Worm (Caenorhabditis elegans) whole organism, L4 larva: Measurements from ENCODE around the gene him-10.
A peak's percentile ranks its signal among the peaks of the same experiment; 100 is the strongest.

ENCODE experiments used
- F10B5.3 ChIP-seq: sonication (generic microtip); optimal IDR thresholded peaks from 2 replicates; lab custom pipeline; 2016; ENCODE audit warnings: mild to moderate bottlenecking, missing genetic modification characterization, missing compliant biosample characterization
- F26F4.8 ChIP-seq: fragments of 200-800 bp; sonication (Bioruptor generic); conservative IDR thresholded peaks from 2 replicates; pipeline ENCODE4 v1.3.6; 2022; ENCODE audit warnings: missing genetic modification characterization, missing compliant biosample characterization
- F44E2.7 ChIP-seq: fragments of 200-800 bp; sonication (Bioruptor generic); IDR thresholded peaks from 2 replicates; pipeline ENCODE4 v2.1.2; 2022; ENCODE audit warnings: missing genetic modification characterization, missing compliant biosample characterization
- R02D3.7 ChIP-seq: fragments of 150-350 bp; sonication (generic microtip); optimal IDR thresholded peaks from 3 replicates; lab custom pipeline; 2014; ENCODE audit warnings: missing biosample characterization, missing genetic modification characterization
- T26A8.4 ChIP-seq: fragments of 200-800 bp; sonication (Bioruptor generic); IDR thresholded peaks from 2 replicates; pipeline ENCODE4 v1.3.6; 2022; ENCODE audit warnings: missing genetic modification characterization, missing compliant biosample characterization
- Y5F2A.4 ChIP-seq: fragments of 200-800 bp; sonication (Bioruptor generic); optimal IDR thresholded peaks from 2 replicates; lab custom pipeline; 2018; ENCODE audit warnings: mild to moderate bottlenecking, missing genetic modification characterization, missing compliant biosample characterization
- ZK337.2 ChIP-seq: fragments of 200-800 bp; sonication (Bioruptor generic); IDR thresholded peaks from 2 replicates; pipeline ENCODE4 v1.3.6; 2022; ENCODE audit warnings: missing genetic modification reagents, missing genetic modification characterization, missing compliant biosample characterization
- ama-1 ChIP-seq: fragments of 150-350 bp; optimal IDR thresholded peaks from 2 replicates; lab custom pipeline; 2014; ENCODE audit warnings: inconsistent platforms, mixed read lengths
- ceh-28 ChIP-seq: fragments of 150-350 bp; optimal IDR thresholded peaks from 2 replicates; lab custom pipeline; 2014; ENCODE audit warnings: missing biosample characterization, missing genetic modification reagents, missing genetic modification characterization
- ceh-32 ChIP-seq: sonication (generic microtip); optimal IDR thresholded peaks from 2 replicates; lab custom pipeline; 2016; ENCODE audit warnings: mild to moderate bottlenecking, missing genetic modification characterization, missing compliant biosample characterization; ENCODE audit not compliant: poor library complexity
- ceh-62 ChIP-seq: sonication (generic microtip); optimal IDR thresholded peaks from 2 replicates; lab custom pipeline; 2017; ENCODE audit warnings: missing biosample characterization, missing genetic modification characterization
- cey-2 ChIP-seq: sonication (generic microtip); optimal IDR thresholded peaks from 3 replicates; lab custom pipeline; 2017; ENCODE audit warnings: missing genetic modification characterization, mild to moderate bottlenecking, missing compliant biosample characterization, antibody characterized with exemption, borderline replicate concordance; ENCODE audit not compliant: insufficient read depth
- daf-12 ChIP-seq: fragments of 150-350 bp; optimal IDR thresholded peaks from 2 replicates; lab custom pipeline; 2014; ENCODE audit warnings: missing biosample characterization, missing genetic modification reagents, missing genetic modification characterization
- daf-16 ChIP-seq, 3 experiments: sonication (generic microtip); optimal IDR thresholded peaks; 2 replicates each; lab custom pipeline; 2016 to 2017; ENCODE audit warnings: missing genetic modification characterization in 3 of 3, missing genetic modification reagents in 3 of 3, mild to moderate bottlenecking in 2 of 3, missing compliant biosample characterization in 2 of 3, missing biosample characterization in 1 of 3, moderate library complexity in 1 of 3
- dmd-6 ChIP-seq: fragments of 200-800 bp; sonication (Bioruptor generic); IDR thresholded peaks from 2 replicates; pipeline ENCODE4 v1.3.6; 2022; ENCODE audit warnings: missing genetic modification reagents, missing genetic modification characterization, missing compliant biosample characterization
- dve-1 ChIP-seq: sonication (generic microtip); optimal IDR thresholded peaks from 2 replicates; lab custom pipeline; 2017; ENCODE audit warnings: antibody characterized with exemption, mild to moderate bottlenecking, missing genetic modification characterization, missing compliant biosample characterization; ENCODE audit not compliant: insufficient read depth
- fkh-10 ChIP-seq: fragments of 150-350 bp; optimal IDR thresholded peaks from 2 replicates; lab custom pipeline; 2014; ENCODE audit warnings: missing biosample characterization, missing genetic modification reagents, missing genetic modification characterization
- gei-8 ChIP-seq: fragments of 200-800 bp; sonication (Bioruptor generic); optimal IDR thresholded peaks from 2 replicates; lab custom pipeline; 2018; ENCODE audit warnings: mild to moderate bottlenecking, missing genetic modification characterization, missing compliant biosample characterization
- hlh-11 ChIP-seq: fragments of 200-800 bp; sonication (Bioruptor generic); optimal IDR thresholded peaks from 2 replicates; lab custom pipeline; 2018; ENCODE audit warnings: mild to moderate bottlenecking, missing genetic modification characterization, missing compliant biosample characterization
- hlh-30 ChIP-seq: sonication (generic microtip); optimal IDR thresholded peaks from 2 replicates; lab custom pipeline; 2017; ENCODE audit warnings: antibody characterized with exemption, mild to moderate bottlenecking, missing genetic modification characterization, missing compliant biosample characterization; ENCODE audit not compliant: insufficient read depth
- hmg-1.1 ChIP-seq: fragments of 200-800 bp; sonication (Bioruptor generic); IDR thresholded peaks from 2 replicates; pipeline ENCODE4 v1.3.6; 2022; ENCODE audit warnings: missing genetic modification reagents, missing genetic modification characterization, missing compliant biosample characterization
- lin-1 ChIP-seq: fragments of 200-800 bp; sonication (Bioruptor generic); IDR thresholded peaks from 2 replicates; pipeline ENCODE4 v1.3.6; 2022; ENCODE audit warnings: missing genetic modification reagents, missing genetic modification characterization, missing compliant biosample characterization
- lin-15B ChIP-seq: fragments of 150-350 bp; sonication (generic microtip); optimal IDR thresholded peaks from 3 replicates; lab custom pipeline; 2014; ENCODE audit warnings: missing biosample characterization, missing genetic modification characterization
- lin-29 ChIP-seq: fragments of 200-800 bp; sonication (Bioruptor generic); IDR thresholded peaks from 2 replicates; pipeline ENCODE4 v1.3.6; 2022; ENCODE audit warnings: missing genetic modification reagents, missing genetic modification characterization, missing compliant biosample characterization
- lsy-2 ChIP-seq, 2 experiments: fragments of 150-350 bp in 1 of 2; sonication (generic microtip) in 1 of 2; optimal IDR thresholded peaks; 2 replicates each; lab custom pipeline; 2014 to 2017; ENCODE audit warnings: missing biosample characterization in 2 of 2, missing genetic modification characterization in 2 of 2
- madf-5 ChIP-seq, 2 experiments: fragments of 200-800 bp; sonication (Bioruptor generic); IDR thresholded peaks; 2 replicates each; pipeline ENCODE4 v1.3.6; 2022; ENCODE audit warnings: missing compliant biosample characterization in 2 of 2, missing genetic modification characterization in 2 of 2
- mdl-1 ChIP-seq, 2 experiments: fragments of 150-350 bp in 1 of 2; sonication (generic microtip) in 1 of 2; optimal IDR thresholded peaks; 2 replicates each; lab custom pipeline; 2014 to 2017; ENCODE audit warnings: missing biosample characterization in 2 of 2, missing genetic modification characterization in 2 of 2
- mdt-29 ChIP-seq: fragments of 200-800 bp; sonication (Bioruptor generic); IDR thresholded peaks from 2 replicates; pipeline ENCODE4 v1.3.6; 2022; ENCODE audit warnings: missing genetic modification reagents, missing genetic modification characterization, missing compliant biosample characterization
- nhr-111 ChIP-seq: fragments of 200-800 bp; sonication (Bioruptor generic); optimal IDR thresholded peaks from 2 replicates; lab custom pipeline; 2018; ENCODE audit warnings: mild to moderate bottlenecking, missing genetic modification characterization, missing compliant biosample characterization
- nhr-237 ChIP-seq: sonication (generic microtip); optimal IDR thresholded peaks from 2 replicates; lab custom pipeline; 2017; ENCODE audit warnings: missing biosample characterization, missing genetic modification characterization
- nhr-28 ChIP-seq: fragments of 150-350 bp; optimal IDR thresholded peaks from 2 replicates; lab custom pipeline; 2014; ENCODE audit warnings: missing biosample characterization, missing genetic modification characterization
- nhr-6 ChIP-seq: fragments of 150-350 bp; optimal IDR thresholded peaks from 2 replicates; lab custom pipeline; 2014; ENCODE audit warnings: missing biosample characterization, missing genetic modification characterization
- pha-4 ChIP-seq, 2 experiments: fragments of 150-350 bp in 1 of 2; fragments of 200-800 bp in 1 of 2; sonication (Bioruptor generic) in 1 of 2; IDR thresholded peaks in 1 of 2; optimal IDR thresholded peaks in 1 of 2; 2 replicates each; pipeline versions ENCODE4 v1.3.6 to Lab custom; 2014 to 2022; ENCODE audit warnings: missing genetic modification characterization in 2 of 2, missing genetic modification reagents in 2 of 2, missing biosample characterization in 1 of 2, missing compliant biosample characterization in 1 of 2
- php-3 ChIP-seq: fragments of 200-800 bp; sonication (Bioruptor generic); IDR thresholded peaks from 2 replicates; pipeline ENCODE4 v1.3.6; 2022; ENCODE audit warnings: missing genetic modification reagents, missing genetic modification characterization, missing compliant biosample characterization
- pqm-1 ChIP-seq: sonication (generic microtip); optimal IDR thresholded peaks from 2 replicates; lab custom pipeline; 2017; ENCODE audit warnings: missing biosample characterization, missing genetic modification characterization
- skn-1 ChIP-seq: fragments of 150-350 bp; optimal IDR thresholded peaks from 2 replicates; lab custom pipeline; 2014; ENCODE audit warnings: missing biosample characterization, missing genetic modification characterization
- snpc-4 ChIP-seq: fragments of 150-350 bp; optimal IDR thresholded peaks from 2 replicates; lab custom pipeline; 2014; ENCODE audit warnings: missing biosample characterization, missing genetic modification characterization
- spr-1 ChIP-seq: sonication (generic microtip); optimal IDR thresholded peaks from 2 replicates; lab custom pipeline; 2016; ENCODE audit warnings: mild to moderate bottlenecking, missing genetic modification characterization, missing compliant biosample characterization
- spr-3 ChIP-seq: fragments of 200-800 bp; sonication (Bioruptor generic); optimal IDR thresholded peaks from 2 replicates; lab custom pipeline; 2018; ENCODE audit warnings: mild to moderate bottlenecking, missing genetic modification characterization, missing compliant biosample characterization
- tra-1 ChIP-seq: fragments of 200-800 bp; sonication (Bioruptor generic); IDR thresholded peaks from 2 replicates; pipeline ENCODE4 v1.3.6; 2022; ENCODE audit warnings: missing genetic modification reagents, missing genetic modification characterization, missing compliant biosample characterization
- unc-39 ChIP-seq: sonication (generic microtip); optimal IDR thresholded peaks from 2 replicates; lab custom pipeline; 2017; ENCODE audit warnings: missing biosample characterization, missing genetic modification characterization
- unc-62 ChIP-seq, 3 experiments: fragments of 150-350 bp in 1 of 3; sonication (generic microtip); optimal IDR thresholded peaks in 2 of 3; peaks in 1 of 3; 1 replicate in 1 of 3; 2 replicates in 2 of 3; lab custom pipeline; 2014 to 2017; ENCODE audit warnings: missing biosample characterization in 3 of 3, missing genetic modification characterization in 3 of 3, missing genetic modification reagents in 3 of 3, missing genotype in 1 of 3
- vab-7 ChIP-seq: fragments of 200-800 bp; sonication (Bioruptor generic); IDR thresholded peaks from 2 replicates; pipeline ENCODE4 v1.3.6; 2022; ENCODE audit warnings: missing genetic modification reagents, missing genetic modification characterization, missing compliant biosample characterization
- zfp-2 ChIP-seq: sonication (generic microtip); optimal IDR thresholded peaks from 2 replicates; lab custom pipeline; 2016; ENCODE audit warnings: mild to moderate bottlenecking, missing genetic modification characterization, missing compliant biosample characterization
- zip-11 ChIP-seq: fragments of 200-800 bp; sonication (Bioruptor generic); IDR thresholded peaks from 2 replicates; pipeline ENCODE4 v1.3.6; 2022; ENCODE audit warnings: missing genetic modification characterization, missing compliant biosample characterization

The him-10 gene

ce11 chrIII:5814098-5814497, 11.0 kb downstream of the him-10 start:
- TF ChIP-seq unc-39 (tag; lab: Kevin White, UChicago) = no peak
- no peak for TF ChIP-seq fkh-10 (GFP tag; lab: Kevin White, UChicago)
- TF ChIP-seq ZK337.2 (GFP tag; lab: Robert Waterston, UW) = no peak
- no peak for TF ChIP-seq lsy-2 (tag; optimal IDR thresholded peaks at IDR 0.05; lab: Kevin White, UChicago)
- TF ChIP-seq daf-12 = no peak
- no peak for TF ChIP-seq tra-1
- no peak for TF ChIP-seq skn-1 (tag; lab: Kevin White, UChicago)
- TF ChIP-seq zfp-2 = no peak
- no peak for TF ChIP-seq daf-16 (GFP tag; optimal IDR thresholded peaks at IDR 0.05; lab: Kevin White, UChicago)
- TF ChIP-seq daf-16 (tag; optimal IDR thresholded peaks at IDR 0.05; lab: Kevin White, UChicago) = peak; percentile 22
- no peak for TF ChIP-seq hmg-1.1 (GFP tag; lab: Robert Waterston, UW)
- TF ChIP-seq F10B5.3 (tag; lab: Kevin White, UChicago) = no peak
- TF ChIP-seq mdl-1 (tag; optimal IDR thresholded peaks at IDR 0.05; lab: Kevin White, UChicago) = no peak
- TF ChIP-seq T26A8.4 (GFP tag; lab: Robert Waterston, UW) = no peak
- no peak for TF ChIP-seq spr-3
- no peak for TF ChIP-seq unc-62 (GFP tag; optimal IDR thresholded peaks at IDR 0.05 in 1 of 2; lab: Kevin White, UChicago)
- TF ChIP-seq unc-62 (tag; optimal IDR thresholded peaks at IDR 0.05; lab: Kevin White, UChicago) = no peak
- TF ChIP-seq nhr-237 (tag; lab: Kevin White, UChicago) = no peak
- TF ChIP-seq F44E2.7 (GFP tag; lab: Robert Waterston, UW) = no peak
- TF ChIP-seq hlh-11 (tag; lab: Kevin White, UChicago) = peak; percentile 27
- TF ChIP-seq zip-11 (GFP tag; lab: Robert Waterston, UW) = no peak
- no peak for TF ChIP-seq spr-1 (tag; lab: Kevin White, UChicago)
- TF ChIP-seq ceh-28 (tag; lab: Kevin White, UChicago) = no peak
- no peak for TF ChIP-seq Y5F2A.4 (GFP tag; lab: Kevin White, UChicago)
- TF ChIP-seq snpc-4 = no peak
- peak; percentile 57 for TF ChIP-seq pqm-1 (tag; lab: Kevin White, UChicago)
- TF ChIP-seq hlh-30 (tag; lab: Kevin White, UChicago) = no peak
- TF ChIP-seq F26F4.8 = no peak
- TF ChIP-seq lin-1 (GFP tag; lab: Robert Waterston, UW) = peak; percentile 53; the same call in 1 of the 2 replicates
- TF ChIP-seq gei-8 (GFP tag; lab: Kevin White, UChicago) = no peak
- no peak for TF ChIP-seq cey-2
- TF ChIP-seq ama-1 (lab: Kevin White, UChicago) = no peak
- peak; percentile 47 for TF ChIP-seq nhr-28
- TF ChIP-seq pha-4 (GFP tag; IDR thresholded peaks at IDR 0.05; lab: Robert Waterston, UW) = no peak
- no peak for TF ChIP-seq pha-4 (tag; optimal IDR thresholded peaks at IDR 0.05; lab: Kevin White, UChicago)
- TF ChIP-seq dmd-6 (GFP tag; lab: Robert Waterston, UW) = peak; percentile 62
- TF ChIP-seq mdt-29 (GFP tag; lab: Robert Waterston, UW) = no peak
- no peak for TF ChIP-seq lin-29
- TF ChIP-seq dve-1 (tag; lab: Kevin White, UChicago) = peak; percentile 40
- TF ChIP-seq R02D3.7 (tag; lab: Kevin White, UChicago) = no peak
- no peak for TF ChIP-seq nhr-6 (tag; lab: Kevin White, UChicago)
- peak; percentile 26; the same call in 1 of the 2 replicates for TF ChIP-seq php-3
- no peak for TF ChIP-seq ceh-62
- TF ChIP-seq lin-15B = no peak
- no peak for TF ChIP-seq vab-7
- TF ChIP-seq ceh-32 (tag; lab: Kevin White, UChicago) = no peak
- TF ChIP-seq madf-5 (GFP tag; IDR thresholded peaks at IDR 0.05; lab: Robert Waterston, UW) = no peak
- TF ChIP-seq nhr-111 (GFP tag; lab: Kevin White, UChicago) = no peak
- TF ChIP-seq, all 104 proteins: peak for 8
